Fruit fly (Drosophila melanogaster) whole organism, adult: ENCODE data around the gene CG43774.

Experiments used
- CG11617 ChIP-seq: fragments of 200-800 bp; sonication (Bioruptor generic); optimal IDR thresholded peaks from 2 replicates; lab custom pipeline; 2017; ENCODE audit warnings: mild to moderate bottlenecking, missing biosample characterization, missing genetic modification reagents, missing genetic modification characterization
- CG12768 ChIP-seq: fragments of 200-800 bp; sonication (Bioruptor generic); optimal IDR thresholded peaks from 2 replicates; lab custom pipeline; 2017; ENCODE audit warnings: missing biosample characterization, missing genetic modification characterization, mild to moderate bottlenecking, moderate library complexity, missing genetic modification reagents
- CG14711 ChIP-seq: fragments of 200-800 bp; sonication (Bioruptor generic); optimal IDR thresholded peaks from 2 replicates; lab custom pipeline; 2018; ENCODE audit warnings: missing biosample characterization, mild to moderate bottlenecking, missing genetic modification characterization, moderate library complexity
- CG1620 ChIP-seq: fragments of 200-800 bp; sonication (Bioruptor generic); optimal IDR thresholded peaks from 2 replicates; lab custom pipeline; 2016; ENCODE audit warnings: missing biosample characterization, missing genetic modification characterization
- CG33017 ChIP-seq: fragments of 200-800 bp; sonication (Bioruptor generic); optimal IDR thresholded peaks from 2 replicates; lab custom pipeline; 2018; ENCODE audit warnings: missing biosample characterization, mild to moderate bottlenecking, missing genetic modification characterization, moderate library complexity
- CG5204 ChIP-seq: fragments of 200-800 bp; sonication (Bioruptor generic); optimal IDR thresholded peaks from 2 replicates; lab custom pipeline; 2016; ENCODE audit warnings: missing biosample characterization, missing genetic modification characterization
- CG7101 ChIP-seq: fragments of 200-800 bp; sonication (Bioruptor generic); optimal IDR thresholded peaks from 2 replicates; lab custom pipeline; 2018; ENCODE audit warnings: missing biosample characterization, mild to moderate bottlenecking, missing genetic modification characterization, moderate library complexity
- Clk ChIP-seq: fragments of 200-800 bp; sonication (Bioruptor generic); optimal IDR thresholded peaks from 2 replicates; lab custom pipeline; 2017; ENCODE audit warnings: missing biosample characterization, missing genetic modification characterization
- Crg-1 ChIP-seq: fragments of 200-800 bp; sonication (Bioruptor generic); optimal IDR thresholded peaks from 2 replicates; lab custom pipeline; 2016; ENCODE audit warnings: missing biosample characterization, missing genetic modification characterization
- Hr96 ChIP-seq: fragments of 200-800 bp; sonication (Bioruptor generic); optimal IDR thresholded peaks from 2 replicates; lab custom pipeline; 2016; ENCODE audit warnings: missing biosample characterization, missing genetic modification characterization
- Mnt ChIP-seq: fragments of 200-800 bp; sonication (Bioruptor generic); optimal IDR thresholded peaks from 2 replicates; lab custom pipeline; 2016; ENCODE audit warnings: missing biosample characterization, mild to moderate bottlenecking, missing genetic modification characterization
- cnc ChIP-seq, 2 experiments: fragments of >200 bp; optimal IDR thresholded peaks; 2 replicates each; lab custom pipeline; 2017
- kay ChIP-seq: fragments of 200-800 bp; sonication (Bioruptor generic); peaks from one replicate; lab custom pipeline; 2016; ENCODE audit warnings: missing biosample characterization, missing genetic modification characterization, borderline replicate concordance
- ovo ChIP-seq: fragments of 200-800 bp; sonication (Bioruptor generic); optimal IDR thresholded peaks from 2 replicates; lab custom pipeline; 2016; ENCODE audit warnings: missing biosample characterization, missing genetic modification characterization
- pad ChIP-seq: fragments of 200-800 bp; sonication (Bioruptor generic); optimal IDR thresholded peaks from 3 replicates; lab custom pipeline; 2017; ENCODE audit warnings: missing biosample characterization, missing genetic modification characterization, mild to moderate bottlenecking, moderate library complexity, missing genetic modification reagents
- tj ChIP-seq: fragments of 200-800 bp; sonication (Bioruptor generic); optimal IDR thresholded peaks from 3 replicates; lab custom pipeline; 2017; ENCODE audit warnings: missing biosample characterization, mild to moderate bottlenecking, missing genetic modification characterization, moderate library complexity
- toe ChIP-seq: fragments of 200-800 bp; sonication (Bioruptor generic); optimal IDR thresholded peaks from 2 replicates; lab custom pipeline; 2016; ENCODE audit warnings: missing biosample characterization, missing genetic modification characterization

Gene CG43774

DNA sequence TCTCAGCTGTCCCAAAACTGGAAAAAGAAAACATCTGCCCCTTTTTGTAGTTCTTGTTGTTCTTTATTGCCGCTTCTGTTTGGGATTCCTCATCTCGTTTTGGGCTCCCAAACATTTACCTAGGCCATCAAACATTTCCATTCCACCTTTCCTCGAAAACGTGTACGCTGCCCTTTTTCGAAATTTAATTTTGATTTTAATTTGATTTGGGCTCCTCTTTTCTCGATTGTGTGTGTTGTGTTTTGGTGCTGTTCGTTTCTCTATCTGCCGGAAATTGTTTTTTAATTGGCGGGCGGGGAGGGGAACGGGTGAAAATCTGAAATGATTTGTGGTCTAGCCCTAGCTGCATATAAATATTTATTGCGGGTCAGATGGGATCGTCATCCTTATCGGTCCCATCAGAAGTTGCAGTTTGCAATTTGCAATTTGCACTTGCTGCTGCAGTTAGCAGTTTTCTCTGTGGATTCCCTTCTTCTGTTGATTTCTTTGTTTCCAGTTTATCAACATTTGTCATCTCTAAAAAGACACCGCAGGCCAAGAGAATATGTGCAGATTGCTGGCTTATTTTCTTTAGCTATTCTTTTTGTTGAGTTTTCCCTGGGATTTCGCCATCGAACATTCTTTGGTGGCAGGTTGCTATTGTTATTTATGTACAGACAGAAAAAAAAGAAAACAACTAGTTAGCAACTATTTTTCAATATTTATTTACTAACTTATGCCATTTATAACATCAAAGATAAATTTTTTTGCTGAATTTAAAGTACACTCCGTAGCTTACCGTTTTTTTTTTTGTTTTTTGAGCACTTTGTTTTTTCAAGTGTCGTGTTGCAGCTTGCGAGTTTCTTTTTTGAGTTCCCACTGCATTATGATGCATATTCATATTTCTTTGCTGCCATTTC lies 46.7 kb downstream of the CG43774 start:
- TF ChIP-seq Hr96 (no peak), cnc (optimal IDR thresholded peaks at IDR 0.05; lab: Kevin White, UChicago) (no peak), tj (GFP tag; lab: Kevin White, UChicago) (peak; percentile 47), pad (GFP tag; lab: Kevin White, UChicago) (no peak), Mnt (GFP tag; lab: Kevin White, UChicago) (no peak), CG14711 (no peak)

- TF ChIP-seq CG7101 (tag; lab: Kevin White, UChicago) (no peak), ovo (GFP tag; lab: Kevin White, UChicago) (no peak), CG33017 (tag; lab: Kevin White, UChicago) (no peak), CG11617 (GFP tag; lab: Kevin White, UChicago) (no peak), kay (GFP tag; lab: Kevin White, UChicago) (no peak), Crg-1 (GFP tag; lab: Kevin White, UChicago) (no peak), CG1620 (no peak), CG12768 (GFP tag; lab: Kevin White, UChicago) (no peak), toe (GFP tag; lab: Kevin White, UChicago) (no peak), tj (GFP tag; lab: Kevin White, UChicago) (no peak), Clk (GFP tag; lab: Kevin White, UChicago) (no peak), Mnt (GFP tag; lab: Kevin White, UChicago) (no peak), CG5204 (GFP tag; lab: Kevin White, UChicago) (no peak)
Observed at dm6 chr2L:4056781-4057180, 48.3 kb downstream of the CG43774 start.
